Worm (Caenorhabditis elegans): ENCODE results near the gene Y57A10B.7.
A peak's percentile ranks its signal among the peaks of the same experiment; 100 is the strongest.

Gene Y57A10B.7

DNA sequence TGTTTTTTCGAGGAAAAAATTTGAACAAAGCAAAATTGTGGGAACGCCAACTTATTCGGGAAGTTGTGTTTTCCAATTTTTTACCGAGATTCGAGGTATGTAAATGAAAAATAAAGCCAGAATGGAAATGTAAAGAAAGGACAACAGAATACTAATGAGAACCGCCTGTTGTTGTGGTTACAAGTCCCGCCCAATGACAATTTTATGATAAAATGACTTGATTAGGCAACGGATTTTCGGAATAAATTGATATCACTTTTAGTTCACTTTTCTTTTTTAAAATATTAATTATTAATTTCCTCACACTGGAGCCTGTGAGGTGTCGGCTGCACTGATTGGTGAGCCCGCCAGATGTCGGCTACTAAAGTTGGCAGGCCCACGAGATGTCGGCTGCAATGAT is 38.8 kb upstream of the Y57A10B.7 start, which contains the start of gene dct-12:
Gene dct-12 (minus strand): TSS at position 101 of the 400 bp plus-strand sequence.
- TF ChIP-seq hrde-1 (tag; optimal IDR thresholded peaks at IDR 0.05; ENCODE audit: borderline replicate concordance) (no peak), snpc-4 (GFP tag; optimal IDR thresholded peaks at IDR 0.05) (no peak), snpc-4 (tag; optimal IDR thresholded peaks at IDR 0.05) (peak in 1 of 4 experiments; percentile 35), nhr-80 (tag; optimal IDR thresholded peaks at IDR 0.05) (no peak), hmg-1.2 (GFP tag; IDR thresholded peaks at IDR 0.05) (no peak), F23B12.7 (tag; optimal IDR thresholded peaks at IDR 0.05; ENCODE audit: insufficient read depth) (no peak), madf-10 (tag; optimal IDR thresholded peaks at IDR 0.05) (no peak), F55B11.4 (tag; optimal IDR thresholded peaks at IDR 0.05; ENCODE audit: borderline replicate concordance, insufficient read depth) (no peak)

DNA sequence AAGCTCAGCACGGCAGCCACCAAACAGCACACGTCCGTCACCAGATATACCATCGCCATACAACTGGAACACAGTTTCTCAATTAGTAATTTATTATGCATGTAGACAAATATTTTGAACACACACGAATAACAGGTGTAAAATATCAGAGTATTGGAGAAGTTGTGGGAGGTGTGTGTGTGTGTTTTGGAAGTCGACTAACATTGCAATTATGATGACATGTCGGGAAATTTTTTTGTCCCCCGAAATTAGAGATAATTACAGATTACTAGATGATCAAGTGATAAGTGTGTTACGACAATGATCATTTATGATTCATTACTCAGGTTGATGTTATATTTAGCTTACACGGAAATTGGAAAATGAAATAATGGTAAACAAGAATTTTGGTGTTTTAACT is 36.2 kb upstream of the Y57A10B.7 start, which contains the start of gene Y57A10C.8:
Gene Y57A10C.8 (minus strand): TSS at position 101 of the 400 bp plus-strand sequence.
- TF ChIP-seq ceh-58 (GFP tag; IDR thresholded peaks at IDR 0.05) (no peak), lin-54 (GFP tag; optimal IDR thresholded peaks at IDR 0.05) (no peak), mes-4 (tag; optimal IDR thresholded peaks at IDR 0.05) (no peak), hrde-1 (tag; optimal IDR thresholded peaks at IDR 0.05; ENCODE audit: borderline replicate concordance) (no peak), Y53F4B.3 (GFP tag; IDR thresholded peaks at IDR 0.05) (no peak), ztf-28 (GFP tag; IDR thresholded peaks at IDR 0.05) (no peak), F23B12.7 (tag; optimal IDR thresholded peaks at IDR 0.05; ENCODE audit: insufficient read depth) (no peak), attf-3 (GFP tag; conservative IDR thresholded peaks at IDR 0.05) (no peak), F39B2.1 (GFP tag; IDR thresholded peaks at IDR 0.05) (no peak), B0261.1 (tag; optimal IDR thresholded peaks at IDR 0.05) (no peak), die-1 (tag; optimal IDR thresholded peaks at IDR 0.05) (no peak), mxl-1 (tag; optimal IDR thresholded peaks at IDR 0.05) (no peak), ccch-3 (GFP tag; optimal IDR thresholded peaks at IDR 0.05) (no peak), nhr-27 (tag; optimal IDR thresholded peaks at IDR 0.05) (no peak), lin-40 (tag; optimal IDR thresholded peaks at IDR 0.05) (no peak), lir-1 (GFP tag; conservative IDR thresholded peaks at IDR 0.05) (no peak), F37B4.10 (GFP tag; IDR thresholded peaks at IDR 0.05) (no peak), lin-35 (GFP tag; optimal IDR thresholded peaks at IDR 0.05) (no peak), nfya-1 (tag; optimal IDR thresholded peaks at IDR 0.05; ENCODE audit: borderline replicate concordance, insufficient read depth) (no peak), ztf-3 (GFP tag; optimal IDR thresholded peaks at IDR 0.05) (no peak)

DNA sequence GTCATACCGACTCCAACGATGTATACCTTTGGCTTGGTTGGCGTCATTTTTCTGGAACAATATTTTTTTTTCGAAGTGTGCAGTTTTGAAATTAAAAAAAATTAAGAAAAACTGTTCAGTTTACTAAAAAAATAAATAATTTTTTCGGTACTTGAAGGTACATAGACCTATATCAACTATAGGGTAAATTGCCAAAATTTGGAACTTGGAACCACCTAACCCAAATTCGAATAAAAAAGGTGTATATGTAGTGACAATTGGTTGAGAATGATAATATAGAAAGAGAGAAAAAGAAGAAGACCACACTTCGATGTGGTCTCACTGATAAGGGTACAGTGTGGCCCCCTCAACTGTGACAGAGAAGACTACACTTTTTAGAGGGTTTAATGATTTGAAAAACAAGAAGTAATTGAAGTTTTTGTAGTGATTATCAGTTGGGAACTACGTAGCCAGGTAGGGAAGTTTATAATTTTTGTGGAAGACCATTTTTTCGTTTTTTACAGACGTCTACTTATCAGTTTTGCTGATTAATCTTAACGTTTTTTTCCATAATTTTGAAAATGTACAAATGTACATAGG is 32.1 kb upstream of the Y57A10B.7 start, which contains the start of gene daf-22:
Gene daf-22 (minus strand): TSS at position 51 of the 579 bp plus-strand sequence.
- TF ChIP-seq nhr-80 (tag; optimal IDR thresholded peaks at IDR 0.05) (peak; percentile 78), bed-1 (GFP tag; IDR thresholded peaks at IDR 0.05) (no peak), chd-7 (tag; optimal IDR thresholded peaks at IDR 0.05) (no peak), die-1 (tag; optimal IDR thresholded peaks at IDR 0.05) (no peak), lin-40 (tag; optimal IDR thresholded peaks at IDR 0.05) (no peak), dpff-1 (tag; optimal IDR thresholded peaks at IDR 0.05) (no peak), sdz-38 (tag; optimal IDR thresholded peaks at IDR 0.05) (no peak), let-607 (tag; optimal IDR thresholded peaks at IDR 0.05) (peak in 1 of 2 experiments; percentile 23), B0035.1 (tag; optimal IDR thresholded peaks at IDR 0.05) (no peak)

DNA sequence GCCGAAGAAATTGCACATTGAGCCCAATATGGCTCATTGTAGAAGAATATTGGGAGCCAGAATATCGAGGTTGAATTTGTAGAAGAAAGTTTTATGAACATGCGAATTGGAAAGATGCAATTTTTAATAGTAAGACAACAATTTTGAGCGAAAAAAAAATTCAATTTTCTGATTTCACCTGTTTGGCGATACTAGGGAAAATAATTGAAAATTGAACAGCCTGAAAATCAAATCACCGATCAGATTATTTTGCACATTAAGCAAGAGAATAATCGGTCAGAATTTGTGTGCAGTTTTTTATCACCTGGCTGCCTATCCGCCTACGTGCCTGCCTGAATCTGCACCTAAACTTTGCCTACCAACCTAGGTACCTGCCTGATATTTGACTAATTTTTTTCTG is 26.9 kb upstream of the Y57A10B.7 start, which contains the start of gene sre-26:
Gene sre-26 (minus strand): TSS at position 101 of the 400 bp plus-strand sequence.
- TF ChIP-seq lsy-27 (tag; optimal IDR thresholded peaks at IDR 0.05; ENCODE audit: borderline replicate concordance, insufficient read depth) (no peak), ama-1 (optimal IDR thresholded peaks at IDR 0.05) (no peak), ama-1 (GFP tag; optimal IDR thresholded peaks at IDR 0.05) (no peak), bed-1 (GFP tag; IDR thresholded peaks at IDR 0.05) (no peak), nfya-2 (GFP tag; IDR thresholded peaks at IDR 0.05) (no peak), madf-10 (tag; optimal IDR thresholded peaks at IDR 0.05) (no peak), Y53G8AR.9 (GFP tag; conservative IDR thresholded peaks at IDR 0.05) (no peak), egl-44 (GFP tag; IDR thresholded peaks at IDR 0.05) (no peak), C06A6.2 (GFP tag; conservative IDR thresholded peaks at IDR 0.05) (no peak), F49E8.2 (tag; optimal IDR thresholded peaks at IDR 0.05; ENCODE audit: insufficient read depth) (no peak), sea-2 (GFP tag; IDR thresholded peaks at IDR 0.05) (no peak), efl-1 (GFP tag; optimal IDR thresholded peaks at IDR 0.05) (no peak), Y56A3A.18 (GFP tag; IDR thresholded peaks at IDR 0.05) (no peak), nhr-27 (tag; optimal IDR thresholded peaks at IDR 0.05) (no peak), ets-4 (GFP tag; optimal IDR thresholded peaks at IDR 0.05) (no peak)

All from whole organism, young adult.